Worm (Caenorhabditis elegans): ENCODE data around the gene far-4.

ce11 chrV:13013844-13014243 is 14.4 kb upstream of the far-4 start, which contains the start of gene F15B9.6:
- no peak for TF ChIP-seq flt-1 (GFP tag; IDR thresholded peaks at IDR 0.05)
- no peak for TF ChIP-seq aly-1 (tag; optimal IDR thresholded peaks at IDR 0.05)
- TF ChIP-seq ama-1 (optimal IDR thresholded peaks at IDR 0.05): no peak
- no peak for TF ChIP-seq ets-7 (tag; optimal IDR thresholded peaks at IDR 0.05)
- no peak for TF ChIP-seq tbx-37 (GFP tag; conservative IDR thresholded peaks at IDR 0.05)
- TF ChIP-seq hnd-1 (tag; optimal IDR thresholded peaks at IDR 0.05): no peak
- no peak for TF ChIP-seq F13C5.2 (tag; optimal IDR thresholded peaks at IDR 0.05)

All from whole organism, early embryonic.